Fruit fly (Drosophila melanogaster): ENCODE data around the gene Apt1.

- TF ChIP-seq psq (optimal IDR thresholded peaks at IDR 0.05) (no peak), Sin3A (optimal IDR thresholded peaks at IDR 0.05) (no peak), h (optimal IDR thresholded peaks at IDR 0.05) (no peak), insv (optimal IDR thresholded peaks at IDR 0.05) (no peak)
Measured at dm6 chr3L:11583964-11584363, 43.9 kb upstream of the Apt1 start, which contains the start of gene CG32086.
